Worm (Caenorhabditis elegans) whole organism, young adult: ENCODE results near the gene K08B5.1.

Source experiments
- F10E7.11 ChIP-seq: sonication (generic microtip); optimal IDR thresholded peaks from 2 replicates; lab custom pipeline; 2017; ENCODE audit warnings: mild to moderate bottlenecking, missing genetic modification characterization, moderate library complexity, missing compliant biosample characterization
- ama-1 ChIP-seq, 3 experiments: fragments of 150-350 bp in 1 of 3; sonication (generic microtip) in 2 of 3; optimal IDR thresholded peaks; 2 replicates each; lab custom pipeline; 2014 to 2018; ENCODE audit warnings: missing biosample characterization in 2 of 3, missing genetic modification characterization in 2 of 3, missing genetic modification reagents in 2 of 3
- atf-7 ChIP-seq: sonication (generic microtip); optimal IDR thresholded peaks from 2 replicates; lab custom pipeline; 2017; ENCODE audit warnings: mild to moderate bottlenecking, missing genetic modification characterization, missing compliant biosample characterization
- ceh-58 ChIP-seq: fragments of 200-800 bp; sonication (Bioruptor generic); IDR thresholded peaks from 2 replicates; pipeline ENCODE4 v1.3.6; 2022; ENCODE audit warnings: missing genetic modification characterization, missing compliant biosample characterization
- egrh-3 ChIP-seq: fragments of 200-800 bp; sonication (Bioruptor generic); IDR thresholded peaks from 2 replicates; pipeline ENCODE4 v1.3.6; 2022; ENCODE audit warnings: missing genetic modification reagents, missing genetic modification characterization, missing compliant biosample characterization
- nhr-90 ChIP-seq: sonication (generic microtip); optimal IDR thresholded peaks from 2 replicates; lab custom pipeline; 2016; ENCODE audit warnings: missing genotype, mild to moderate bottlenecking, missing genetic modification characterization, missing compliant biosample characterization
- pha-4 ChIP-seq: fragments of 150-350 bp; sonication (generic microtip); optimal IDR thresholded peaks from 2 replicates; lab custom pipeline; 2014; ENCODE audit warnings: missing biosample characterization, missing genetic modification reagents, missing genetic modification characterization
- unc-130 ChIP-seq: sonication (generic microtip); optimal IDR thresholded peaks from 2 replicates; lab custom pipeline; 2016; ENCODE audit warnings: missing genetic modification reagents, missing genetic modification characterization, missing compliant biosample characterization
- ztf-22 ChIP-seq: fragments of 200-800 bp; sonication (Bioruptor generic); optimal IDR thresholded peaks from 2 replicates; lab custom pipeline; 2018; ENCODE audit warnings: mild to moderate bottlenecking, missing genetic modification characterization, moderate library complexity, missing compliant biosample characterization

- TF ChIP-seq F10E7.11 (tag; lab: Kevin White, UChicago) (no peak), ztf-22 (no peak), egrh-3 (no peak), unc-130 (no peak), ama-1 (optimal IDR thresholded peaks at IDR 0.05; lab: Kevin White, UChicago) (no peak), ama-1 (GFP tag; optimal IDR thresholded peaks at IDR 0.05; lab: Kevin White, UChicago) (no peak), nhr-90 (tag; lab: Kevin White, UChicago) (no peak), ceh-58 (GFP tag; lab: Robert Waterston, UW) (no peak), atf-7 (tag; lab: Kevin White, UChicago) (no peak), pha-4 (tag; lab: Kevin White, UChicago) (no peak)
These were observed 38.7 kb upstream of the K08B5.1 start, which contains the start of gene T25D1.1 for ce11 chrX:16519517-16519916.
